Worm (Caenorhabditis elegans): Measurements from ENCODE around the gene W02B12.11.

- TF ChIP-seq lin-15B (tag; optimal IDR thresholded peaks at IDR 0.05): no peak
- peak; percentile 93 for TF ChIP-seq lin-13 (GFP tag; optimal IDR thresholded peaks at IDR 0.05)
- TF ChIP-seq nhr-6 (tag; optimal IDR thresholded peaks at IDR 0.05): peak; percentile 93
- TF ChIP-seq nhr-42 (GFP tag; IDR thresholded peaks at IDR 0.05): peak; percentile 89
- no peak for TF ChIP-seq dmd-8 (GFP tag; IDR thresholded peaks at IDR 0.05)
- TF ChIP-seq mxl-2 (GFP tag; conservative IDR thresholded peaks at IDR 0.05): no peak
- TF ChIP-seq nhr-28 (tag; optimal IDR thresholded peaks at IDR 0.05): peak; percentile 79
- no peak for TF ChIP-seq ces-1 (GFP tag; optimal IDR thresholded peaks at IDR 0.05)
- peak; percentile 46; the same call in 1 of the 2 replicates for TF ChIP-seq pha-4 (GFP tag; IDR thresholded peaks at IDR 0.05)
- TF ChIP-seq pha-4 (tag; optimal IDR thresholded peaks at IDR 0.05): peak; percentile 33
- TF ChIP-seq nhr-237 (tag; optimal IDR thresholded peaks at IDR 0.05): no peak
- peak; percentile 35 for TF ChIP-seq ama-1 (optimal IDR thresholded peaks at IDR 0.05)
- TF ChIP-seq lin-39 (tag; optimal IDR thresholded peaks at IDR 0.05): no peak
- peak; percentile 72 for TF ChIP-seq jun-1 (tag; optimal IDR thresholded peaks at IDR 0.05)
- TF ChIP-seq lsy-2 (tag; optimal IDR thresholded peaks at IDR 0.05): peak; percentile 74 to 94
Measured at ce11 chrII:11453025-11453424, 20.6 kb upstream of the W02B12.11 start, which contains the start of gene rsp-1.
